Fruit fly (Drosophila melanogaster): ENCODE data around the gene CG3795.

CG3795 gene

dm6 chrX:1692553-1692952 lies 17.4 kb downstream of the CG3795 start, which contains the start of gene CG32809:
TSS of gene CG32809 (minus strand) at chrX:1692768.
- TF ChIP-seq sv (GFP tag; optimal IDR thresholded peaks at IDR 0.05): no peak
- TF ChIP-seq Hr78 (GFP tag; optimal IDR thresholded peaks at IDR 0.05): no peak

DNA sequence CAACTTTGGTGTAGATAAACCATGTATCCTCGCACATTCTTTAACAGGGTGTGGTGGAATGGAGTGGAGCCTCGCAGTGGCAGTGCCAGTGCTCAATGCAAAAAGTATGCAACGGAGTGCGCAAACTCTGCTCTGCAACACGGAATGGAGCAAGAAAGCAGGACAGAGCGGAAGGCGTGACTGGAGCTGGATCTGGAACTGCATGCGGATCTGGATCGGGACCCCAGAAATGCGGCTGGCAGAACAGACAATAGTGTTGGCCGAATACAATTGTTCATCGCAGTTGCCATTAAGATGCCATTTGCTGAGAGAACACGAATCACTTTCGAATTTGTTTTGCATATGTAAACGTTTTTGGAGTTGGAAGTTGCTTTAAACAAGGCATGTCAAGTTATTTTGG lies 18.5 kb downstream of the CG3795 start:
- no peak for TF ChIP-seq Vsx2 (GFP tag; optimal IDR thresholded peaks at IDR 0.05; ENCODE audit: partially characterized antibody)
- no peak for TF ChIP-seq dsf (GFP tag; optimal IDR thresholded peaks at IDR 0.05; ENCODE audit: borderline replicate concordance)

DNA sequence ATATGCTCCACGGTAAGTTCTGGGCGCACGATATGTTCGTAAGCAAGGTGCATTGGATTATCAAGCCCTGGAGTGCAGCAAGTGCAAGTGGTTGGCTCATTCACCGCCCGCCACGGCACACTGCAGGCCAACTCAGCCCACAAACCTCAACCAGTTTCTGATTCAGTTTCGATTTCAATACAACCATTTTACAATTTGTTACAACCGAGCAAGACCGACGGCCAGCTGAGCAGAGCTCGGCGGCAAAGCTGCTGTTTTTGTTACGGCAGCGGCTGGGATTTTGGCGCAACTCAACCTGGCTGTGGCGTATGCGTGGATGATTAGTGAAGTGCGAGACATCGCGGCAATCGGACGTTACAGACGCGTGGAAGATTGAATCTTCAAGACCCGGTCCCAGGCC lies 23.7 kb downstream of the CG3795 start, which contains the start of gene b6:
b6 (plus strand) TSS at position 320 of the 400 bp plus-strand sequence.
- no peak for TF ChIP-seq jim (GFP tag; optimal IDR thresholded peaks at IDR 0.05)
- no peak for TF ChIP-seq Hnf4 (GFP tag; optimal IDR thresholded peaks at IDR 0.05)
- no peak for TF ChIP-seq fru (GFP tag; optimal IDR thresholded peaks at IDR 0.05)
- no peak for TF ChIP-seq Rel (GFP tag; optimal IDR thresholded peaks at IDR 0.05)
- TF ChIP-seq Rel (tag; optimal IDR thresholded peaks at IDR 0.05): no peak
- no peak for TF ChIP-seq sage (GFP tag; optimal IDR thresholded peaks at IDR 0.05)
- no peak for TF ChIP-seq psq (GFP tag; optimal IDR thresholded peaks at IDR 0.05)
- no peak for TF ChIP-seq N (GFP tag; optimal IDR thresholded peaks at IDR 0.05)
- TF ChIP-seq h (GFP tag; optimal IDR thresholded peaks at IDR 0.05): no peak
- no peak for TF ChIP-seq sv (GFP tag; optimal IDR thresholded peaks at IDR 0.05)
- no peak for TF ChIP-seq Dfd (GFP tag; optimal IDR thresholded peaks at IDR 0.05)
- TF ChIP-seq Hr83 (GFP tag; optimal IDR thresholded peaks at IDR 0.05; ENCODE audit: poor library complexity, severe bottlenecking): no peak
- TF ChIP-seq HLH106 (tag; optimal IDR thresholded peaks at IDR 0.05): no peak
- TF ChIP-seq br (GFP tag; optimal IDR thresholded peaks at IDR 0.05): no peak
- TF ChIP-seq Dif (GFP tag; optimal IDR thresholded peaks at IDR 0.05; ENCODE audit: partially characterized antibody): no peak

dm6 chrX:1681266-1681665 lies 28.7 kb downstream of the CG3795 start, which contains the start of gene CG14797:
TSS of gene CG14797 (plus strand) at chrX:1681566.
- TF ChIP-seq lola (GFP tag; optimal IDR thresholded peaks at IDR 0.05): no peak
- TF ChIP-seq CG32264 (GFP tag; optimal IDR thresholded peaks at IDR 0.05): no peak
- TF ChIP-seq sv (GFP tag; optimal IDR thresholded peaks at IDR 0.05): no peak
- no peak for TF ChIP-seq dl (GFP tag; optimal IDR thresholded peaks at IDR 0.05; ENCODE audit: insufficient read depth in 1 of 2, partially characterized antibody in 2 of 2)
- TF ChIP-seq Hnf4 (GFP tag; optimal IDR thresholded peaks at IDR 0.05): no peak
- no peak for TF ChIP-seq GATAd (GFP tag; optimal IDR thresholded peaks at IDR 0.05)
- TF ChIP-seq Vsx2 (GFP tag; optimal IDR thresholded peaks at IDR 0.05; ENCODE audit: partially characterized antibody): no peak
- no peak for TF ChIP-seq fru (GFP tag; optimal IDR thresholded peaks at IDR 0.05)
- no peak for TF ChIP-seq Myc (optimal IDR thresholded peaks at IDR 0.05)
- TF ChIP-seq CrebA (GFP tag; optimal IDR thresholded peaks at IDR 0.05; ENCODE audit: borderline replicate concordance): no peak

DNA sequence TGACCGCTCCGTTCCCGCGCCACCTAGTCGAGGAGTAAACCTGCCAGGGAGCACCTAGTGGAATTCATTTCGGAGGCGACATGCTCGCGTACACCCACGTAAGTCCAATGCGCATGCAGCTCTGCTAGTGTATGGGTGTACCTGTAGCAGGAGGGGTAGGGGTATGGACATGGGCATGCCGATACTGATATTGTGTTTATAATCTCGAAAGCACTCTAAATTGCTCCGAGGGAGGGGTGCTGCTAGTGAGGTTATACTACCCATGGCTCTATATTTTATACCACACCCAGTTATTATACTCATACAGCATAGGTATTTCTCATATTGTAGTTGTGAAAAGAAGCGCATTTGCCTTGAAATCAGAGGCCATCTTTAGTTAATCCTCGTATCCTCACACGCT lies 40.1 kb downstream of the CG3795 start:
- TF ChIP-seq pan (optimal IDR thresholded peaks at IDR 0.05): no peak
- no peak for TF ChIP-seq Sp1 (GFP tag; optimal IDR thresholded peaks at IDR 0.05)
- TF ChIP-seq fru (GFP tag; optimal IDR thresholded peaks at IDR 0.05): no peak
- no peak for TF ChIP-seq tai (GFP tag; optimal IDR thresholded peaks at IDR 0.05)
- TF ChIP-seq lola (GFP tag; optimal IDR thresholded peaks at IDR 0.05): no peak
- no peak for TF ChIP-seq foxo (GFP tag; optimal IDR thresholded peaks at IDR 0.05)
- TF ChIP-seq CrebA (GFP tag; optimal IDR thresholded peaks at IDR 0.05; ENCODE audit: borderline replicate concordance): no peak
- TF ChIP-seq woc (GFP tag; optimal IDR thresholded peaks at IDR 0.05): no peak
- no peak for TF ChIP-seq usp (GFP tag; optimal IDR thresholded peaks at IDR 0.05)

DNA sequence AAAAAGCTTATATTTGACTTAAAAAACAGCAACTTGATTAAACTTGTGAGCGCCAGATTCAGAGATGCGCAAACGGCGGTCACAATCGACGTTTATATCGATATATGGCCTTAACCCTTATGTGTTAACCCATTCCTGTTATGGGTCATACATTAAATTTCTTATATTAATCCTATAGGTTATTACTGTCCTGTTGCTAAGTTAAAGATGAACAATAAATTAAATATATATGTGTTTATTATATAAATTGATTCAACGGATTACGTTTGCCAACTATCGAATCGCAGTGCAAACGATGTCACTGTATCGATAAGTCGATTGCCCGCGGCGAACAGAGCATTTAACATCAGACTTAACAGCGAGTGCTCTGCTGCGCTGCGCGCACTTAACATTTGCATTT lies 40.8 kb downstream of the CG3795 start, which contains the start of the genes CG3740 and hfw:
CG3740 (minus strand) TSS at position 84 of the 400 bp plus-strand sequence.
hfw (plus strand) TSS at position 357 of the 400 bp plus-strand sequence.
- TF ChIP-seq jim (GFP tag; optimal IDR thresholded peaks at IDR 0.05): no peak
- peak; percentile 84 for TF ChIP-seq HLH106 (tag; optimal IDR thresholded peaks at IDR 0.05)
- no peak for TF ChIP-seq Mio (GFP tag; optimal IDR thresholded peaks at IDR 0.05)
- no peak for TF ChIP-seq Abd-B (GFP tag; optimal IDR thresholded peaks at IDR 0.05)
- TF ChIP-seq Vsx2 (GFP tag; optimal IDR thresholded peaks at IDR 0.05; ENCODE audit: partially characterized antibody): no peak
- peak; percentile 67 for TF ChIP-seq psq (GFP tag; optimal IDR thresholded peaks at IDR 0.05)
- peak in 1 of 2 experiments; percentile 84 for TF ChIP-seq foxo (GFP tag; optimal IDR thresholded peaks at IDR 0.05)
- peak; percentile 31 for TF ChIP-seq ey (GFP tag; optimal IDR thresholded peaks at IDR 0.05)
- no peak for TF ChIP-seq brk (GFP tag; optimal IDR thresholded peaks at IDR 0.05)
- TF ChIP-seq OdsH (GFP tag; optimal IDR thresholded peaks at IDR 0.05): peak; percentile 68
- TF ChIP-seq Hr83 (GFP tag; optimal IDR thresholded peaks at IDR 0.05; ENCODE audit: poor library complexity, severe bottlenecking): peak; percentile 60
- TF ChIP-seq sage (GFP tag; optimal IDR thresholded peaks at IDR 0.05): peak; percentile 77
- TF ChIP-seq usp (GFP tag; optimal IDR thresholded peaks at IDR 0.05): no peak
- peak; percentile 75 for TF ChIP-seq rgr (GFP tag; optimal IDR thresholded peaks at IDR 0.05)
- peak; percentile 52 for TF ChIP-seq CG9705 (GFP tag; optimal IDR thresholded peaks at IDR 0.05)
- TF ChIP-seq tai (GFP tag; optimal IDR thresholded peaks at IDR 0.05): no peak
- peak; percentile 78 for TF ChIP-seq Hnf4 (GFP tag; optimal IDR thresholded peaks at IDR 0.05)
- no peak for TF ChIP-seq Dfd (GFP tag; optimal IDR thresholded peaks at IDR 0.05)
- no peak for TF ChIP-seq dl (GFP tag; optimal IDR thresholded peaks at IDR 0.05; ENCODE audit: insufficient read depth in 1 of 2, partially characterized antibody in 2 of 2)
- TF ChIP-seq dmrt93B (GFP tag; optimal IDR thresholded peaks at IDR 0.05): peak; percentile 66
- peak; percentile 68 for TF ChIP-seq fru (GFP tag; optimal IDR thresholded peaks at IDR 0.05)
- TF ChIP-seq Jra (GFP tag; optimal IDR thresholded peaks at IDR 0.05): peak; percentile 22
- peak; percentile 56 for TF ChIP-seq woc (GFP tag; optimal IDR thresholded peaks at IDR 0.05)
- TF ChIP-seq Hr78 (GFP tag; optimal IDR thresholded peaks at IDR 0.05): no peak
- no peak for TF ChIP-seq lola (GFP tag; optimal IDR thresholded peaks at IDR 0.05)
